Fruit fly (Drosophila melanogaster) whole organism, wandering third instar larva: ENCODE data around the gene Hez.

Experiments
- CrebA ChIP-seq: fragments of 200-800 bp; sonication (Bioruptor generic); optimal IDR thresholded peaks from 2 replicates; lab custom pipeline; 2016; ENCODE audit warnings: missing biosample characterization, mild to moderate bottlenecking, missing genetic modification characterization, borderline replicate concordance
- Dfd ChIP-seq: fragments of >200 bp; optimal IDR thresholded peaks from 2 replicates; lab custom pipeline; 2017; ENCODE audit warnings: missing biosample characterization, missing genetic modification characterization
- Dif ChIP-seq: fragments of 200-275, 200-300 bp; sonication (Bioruptor generic); optimal IDR thresholded peaks from 2 replicates; lab custom pipeline; 2018; ENCODE audit warnings: missing biosample characterization, missing genetic modification characterization; ENCODE audit not compliant: partially characterized antibody
- HLH106 ChIP-seq: fragments of 200-800 bp; optimal IDR thresholded peaks from 3 replicates; lab custom pipeline; 2019; ENCODE audit warnings: missing biosample characterization, mild to moderate bottlenecking, missing genetic modification characterization, moderate library complexity
- Hr78 ChIP-seq: fragments of >200 bp; optimal IDR thresholded peaks from 2 replicates; lab custom pipeline; 2017; ENCODE audit warnings: missing biosample characterization, missing genetic modification characterization
- Hr83 ChIP-seq: fragments of 200-300 bp; sonication (Bioruptor generic); optimal IDR thresholded peaks from 2 replicates; lab custom pipeline; 2016; ENCODE audit warnings: missing biosample characterization, mild to moderate bottlenecking, missing genetic modification characterization, moderate library complexity; ENCODE audit not compliant: poor library complexity, severe bottlenecking
- Jra ChIP-seq: sonication (Bioruptor generic); optimal IDR thresholded peaks from 2 replicates; lab custom pipeline; 2016; ENCODE audit warnings: missing biosample characterization, missing genetic modification characterization
- Mio ChIP-seq: sonication (Bioruptor generic); optimal IDR thresholded peaks from 2 replicates; lab custom pipeline; 2016; ENCODE audit warnings: missing biosample characterization, missing genetic modification characterization
- Myc ChIP-seq: fragments of >200 bp; optimal IDR thresholded peaks from 2 replicates; lab custom pipeline; 2017
- N ChIP-seq: fragments of >200 bp; optimal IDR thresholded peaks from 2 replicates; lab custom pipeline; 2018; ENCODE audit warnings: missing biosample characterization, missing external identifiers, missing genetic modification characterization
- OdsH ChIP-seq: fragments of 200-800 bp; sonication (Bioruptor generic); optimal IDR thresholded peaks from 2 replicates; lab custom pipeline; 2016; ENCODE audit warnings: missing biosample characterization, mild to moderate bottlenecking, missing genetic modification characterization
- Rel ChIP-seq, 2 experiments: fragments of 200-800 bp; sonication (Bioruptor generic) in 1 of 2; optimal IDR thresholded peaks; 2 replicates in 1 of 2; 3 replicates in 1 of 2; lab custom pipeline; 2016 to 2019; ENCODE audit warnings: mild to moderate bottlenecking in 2 of 2, missing biosample characterization in 2 of 2, missing genetic modification characterization in 2 of 2, moderate library complexity in 1 of 2
- Sp1 ChIP-seq: fragments of 200-800 bp; sonication (Bioruptor generic); optimal IDR thresholded peaks from 3 replicates; lab custom pipeline; 2019; ENCODE audit warnings: missing biosample characterization, mild to moderate bottlenecking, missing genetic modification characterization, moderate library complexity
- Vsx2 ChIP-seq: fragments of 200-300, 225-300 bp; sonication (Bioruptor generic); optimal IDR thresholded peaks from 2 replicates; lab custom pipeline; 2018; ENCODE audit warnings: missing biosample characterization, missing genetic modification characterization; ENCODE audit not compliant: partially characterized antibody
- brk ChIP-seq: fragments of 200-800 bp; sonication (Bioruptor generic); optimal IDR thresholded peaks from 2 replicates; lab custom pipeline; 2016; ENCODE audit warnings: missing biosample characterization, mild to moderate bottlenecking, missing genetic modification characterization
- dl ChIP-seq, 2 experiments: fragments of 175-275, 200-275 bp in 1 of 2; fragments of 200-275 bp in 1 of 2; sonication (Bioruptor generic); optimal IDR thresholded peaks; lab custom pipeline; 2018; ENCODE audit warnings: mild to moderate bottlenecking in 2 of 2, missing biosample characterization in 2 of 2, missing genetic modification characterization in 2 of 2, moderate library complexity in 2 of 2; ENCODE audit not compliant: partially characterized antibody in 2 of 2, insufficient read depth in 1 of 2
- dmrt93B ChIP-seq: fragments of 200-800 bp; sonication (Bioruptor generic); optimal IDR thresholded peaks from 2 replicates; lab custom pipeline; 2018; ENCODE audit warnings: missing biosample characterization, mild to moderate bottlenecking, missing genetic modification characterization
- foxo ChIP-seq, 2 experiments: fragments of 200-800 bp; sonication (Bioruptor generic); optimal IDR thresholded peaks; 2 replicates in 1 of 2; 3 replicates in 1 of 2; lab custom pipeline; 2016 to 2017; ENCODE audit warnings: missing biosample characterization in 2 of 2, missing genetic modification characterization in 2 of 2
- fru ChIP-seq: fragments of 200-800 bp; sonication (Bioruptor generic); optimal IDR thresholded peaks from 3 replicates; lab custom pipeline; 2016; ENCODE audit warnings: missing biosample characterization, mild to moderate bottlenecking, missing genetic modification characterization
- h ChIP-seq: fragments of 200-800 bp; sonication (Bioruptor generic); optimal IDR thresholded peaks from 3 replicates; lab custom pipeline; 2016; ENCODE audit warnings: missing biosample characterization, mild to moderate bottlenecking, missing genetic modification characterization
- pan ChIP-seq: fragments of >200 bp; optimal IDR thresholded peaks from 2 replicates; lab custom pipeline; 2017
- psq ChIP-seq: fragments of 200-800 bp; sonication (Bioruptor generic); optimal IDR thresholded peaks from 3 replicates; lab custom pipeline; 2017; ENCODE audit warnings: missing biosample characterization, mild to moderate bottlenecking, missing genetic modification characterization, moderate library complexity
- sage ChIP-seq: fragments of 200-800 bp; sonication (Bioruptor generic); optimal IDR thresholded peaks from 2 replicates; lab custom pipeline; 2016; ENCODE audit warnings: missing biosample characterization, mild to moderate bottlenecking, missing genetic modification characterization
- usp ChIP-seq: fragments of >200 bp; optimal IDR thresholded peaks from 2 replicates; lab custom pipeline; 2017; ENCODE audit warnings: missing biosample characterization, missing genetic modification characterization

Gene Hez

dm6 chr3L:9854583-9855519 is 39.7 kb downstream of the Hez start, which contains the start of gene RasGAP1:
Gene RasGAP1, minus strand, starts transcription at chr3L:9855285.
- no peak for TF ChIP-seq Rel (GFP tag; optimal IDR thresholded peaks at IDR 0.05; lab: Kevin White, UChicago)
- peak; percentile 13 for TF ChIP-seq Rel (tag; optimal IDR thresholded peaks at IDR 0.05; lab: Kevin White, UChicago)
- peak; percentile 34 for TF ChIP-seq psq (GFP tag; lab: Kevin White, UChicago)
- TF ChIP-seq HLH106 (tag; lab: Kevin White, UChicago), result no peak
- TF ChIP-seq Hr83 (GFP tag; lab: Kevin White, UChicago), result no peak
- TF ChIP-seq Dfd (GFP tag; lab: Kevin White, UChicago), result no peak
- TF ChIP-seq Dif (GFP tag; lab: Kevin White, UChicago), result peak; percentile 90
- peak; percentile 14 for TF ChIP-seq sage
- no peak for TF ChIP-seq Hr78
- no peak for TF ChIP-seq pan (lab: Kevin White, UChicago)
- peak; percentile 35 for TF ChIP-seq Sp1
- no peak for TF ChIP-seq foxo (GFP tag; optimal IDR thresholded peaks at IDR 0.05; lab: Kevin White, UChicago)
- TF ChIP-seq CrebA (GFP tag; lab: Kevin White, UChicago), result no peak
- peak; percentile 20 to 53 for TF ChIP-seq dl (GFP tag; optimal IDR thresholded peaks at IDR 0.05; lab: Kevin White, UChicago; ENCODE audit: insufficient read depth in 1 of 2, partially characterized antibody in 2 of 2)
- peak; percentile 32 for TF ChIP-seq Myc (lab: Kevin White, UChicago)

DNA sequence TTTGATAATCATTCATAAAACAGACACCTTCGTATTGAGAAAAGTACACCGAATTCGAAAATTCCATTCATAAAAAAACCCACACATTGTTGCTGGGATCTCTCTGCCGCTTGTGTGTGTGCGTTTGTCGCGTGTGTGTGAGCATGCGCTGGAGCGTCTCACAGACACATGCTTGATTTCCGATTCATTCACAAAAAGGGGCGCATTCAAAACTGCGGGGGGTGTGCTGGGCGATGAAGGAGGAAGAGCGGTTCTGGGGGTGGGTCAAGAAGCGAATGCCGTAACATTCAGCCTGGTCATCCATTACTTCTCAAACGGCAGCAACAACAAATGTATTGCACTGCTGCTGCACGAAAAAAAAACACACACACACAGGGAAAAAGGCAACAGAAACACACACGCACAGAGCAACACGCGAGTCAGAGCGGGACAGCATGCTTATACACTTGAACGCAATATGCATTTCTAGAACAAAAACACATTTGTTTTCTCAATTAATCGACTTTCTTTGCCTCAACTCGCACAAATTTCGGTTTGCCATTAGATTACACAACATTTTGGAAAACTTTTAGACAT is 40.6 kb downstream of the Hez start:
- TF ChIP-seq N (GFP tag; lab: Kevin White, UChicago), result peak; percentile 28
- peak in 1 of 2 experiments; percentile 61 for TF ChIP-seq dl (GFP tag; optimal IDR thresholded peaks at IDR 0.05; lab: Kevin White, UChicago; ENCODE audit: insufficient read depth in 1 of 2, partially characterized antibody in 2 of 2)
- TF ChIP-seq dmrt93B (GFP tag; lab: Kevin White, UChicago), result no peak
- TF ChIP-seq fru (GFP tag; lab: Kevin White, UChicago), result peak; percentile 86
- no peak for TF ChIP-seq pan (lab: Kevin White, UChicago)
- peak; percentile 20 for TF ChIP-seq Jra (GFP tag; lab: Kevin White, UChicago)
- peak; percentile 62 for TF ChIP-seq h (GFP tag; lab: Kevin White, UChicago)
- no peak for TF ChIP-seq Mio
- peak; percentile 21 for TF ChIP-seq Dif (GFP tag; lab: Kevin White, UChicago)
- peak in 1 of 2 experiments; percentile 25 for TF ChIP-seq foxo (GFP tag; optimal IDR thresholded peaks at IDR 0.05; lab: Kevin White, UChicago)
- peak; percentile 66 for TF ChIP-seq psq (GFP tag; lab: Kevin White, UChicago)
- TF ChIP-seq CrebA (GFP tag; lab: Kevin White, UChicago), result no peak
- no peak for TF ChIP-seq Rel (GFP tag; optimal IDR thresholded peaks at IDR 0.05; lab: Kevin White, UChicago)
- peak; percentile 90 for TF ChIP-seq Rel (tag; optimal IDR thresholded peaks at IDR 0.05; lab: Kevin White, UChicago)
- peak; percentile 2 for TF ChIP-seq brk (GFP tag; lab: Kevin White, UChicago)

DNA sequence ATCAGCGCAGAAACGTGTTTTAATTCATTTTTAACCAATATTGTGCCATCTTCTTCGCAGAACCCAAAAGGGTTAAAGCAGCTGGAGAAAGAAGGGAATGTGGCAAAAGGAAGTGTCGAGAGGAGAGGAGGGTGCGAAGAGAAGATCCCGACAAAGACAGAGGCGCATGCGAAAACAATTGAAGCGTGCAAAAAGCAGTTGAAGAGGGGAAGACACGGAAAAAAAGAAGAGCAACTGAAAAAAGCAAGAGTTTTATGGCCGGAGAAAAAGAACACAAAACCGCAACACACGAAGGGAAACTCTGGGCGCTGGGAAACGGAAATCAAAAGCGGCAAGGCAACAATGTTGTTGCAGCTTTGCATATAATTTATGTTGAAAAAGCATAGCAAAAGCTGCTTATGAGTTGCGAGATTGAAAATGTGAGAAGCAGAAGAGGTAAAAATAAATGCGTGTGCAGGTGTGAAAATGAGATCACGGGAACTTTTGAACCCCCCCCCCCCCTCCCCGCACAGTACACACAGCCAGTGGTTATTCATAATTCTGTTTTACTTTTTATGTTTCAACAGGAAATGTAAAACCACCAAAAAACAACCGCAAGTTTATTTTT is 41.3 kb downstream of the Hez start:
- TF ChIP-seq foxo (GFP tag; optimal IDR thresholded peaks at IDR 0.05; lab: Kevin White, UChicago), result no peak
- TF ChIP-seq Vsx2 (GFP tag; lab: Kevin White, UChicago), result peak; percentile 28
- TF ChIP-seq OdsH (GFP tag; lab: Kevin White, UChicago), result no peak
- no peak for TF ChIP-seq Hr78
- peak; percentile 1 for TF ChIP-seq HLH106 (tag; lab: Kevin White, UChicago)
- TF ChIP-seq psq (GFP tag; lab: Kevin White, UChicago), result peak; percentile 88
- TF ChIP-seq Dif (GFP tag; lab: Kevin White, UChicago), result no peak
- TF ChIP-seq usp (GFP tag; lab: Kevin White, UChicago), result no peak
- TF ChIP-seq Sp1, result no peak
- no peak for TF ChIP-seq CrebA (GFP tag; lab: Kevin White, UChicago)
- peak; percentile 92 for TF ChIP-seq Dfd (GFP tag; lab: Kevin White, UChicago)

dm6 chr3L:9851000-9851671 is 43.4 kb downstream of the Hez start:
- TF ChIP-seq Dif (GFP tag; lab: Kevin White, UChicago) (no peak), OdsH (GFP tag; lab: Kevin White, UChicago) (no peak)
